Worm (Caenorhabditis elegans) whole organism, L1 larva: ENCODE data around the gene pals-31.

Experiments used
- ces-1 ChIP-seq: fragments of 150-350 bp; optimal IDR thresholded peaks from 2 replicates; lab custom pipeline; 2014; ENCODE audit warnings: missing biosample characterization, missing genetic modification reagents, missing genetic modification characterization
- fos-1 ChIP-seq: fragments of 150-350 bp; optimal IDR thresholded peaks from 2 replicates; lab custom pipeline; 2014; ENCODE audit warnings: missing biosample characterization, missing genetic modification characterization
- hlh-17 ChIP-seq: fragments of 200-800 bp; sonication (Bioruptor generic); optimal IDR thresholded peaks from 2 replicates; lab custom pipeline; 2018; ENCODE audit warnings: missing genetic modification characterization, mild to moderate bottlenecking, missing compliant biosample characterization, moderate library complexity, borderline replicate concordance
- lin-13 ChIP-seq: fragments of 150-350 bp; optimal IDR thresholded peaks from 2 replicates; lab custom pipeline; 2014; ENCODE audit warnings: missing biosample characterization, missing genetic modification reagents, missing genetic modification characterization
- lin-15B ChIP-seq: fragments of 150-350 bp; sonication (generic microtip); optimal IDR thresholded peaks from 3 replicates; lab custom pipeline; 2014; ENCODE audit warnings: missing biosample characterization, missing genetic modification characterization
- nhr-11 ChIP-seq: fragments of 150-350 bp; optimal IDR thresholded peaks from 2 replicates; lab custom pipeline; 2014; ENCODE audit warnings: missing biosample characterization, missing genetic modification characterization
- nhr-76 ChIP-seq: sonication (generic microtip); optimal IDR thresholded peaks from 2 replicates; lab custom pipeline; 2017; ENCODE audit warnings: missing biosample characterization, missing genetic modification characterization
- nhr-77 ChIP-seq: fragments of 150-350 bp; optimal IDR thresholded peaks from 2 replicates; lab custom pipeline; 2014; ENCODE audit warnings: missing biosample characterization, missing genetic modification characterization
- nhr-90 ChIP-seq: sonication (generic microtip); optimal IDR thresholded peaks from 2 replicates; lab custom pipeline; 2016; ENCODE audit warnings: mild to moderate bottlenecking, missing genetic modification characterization, missing compliant biosample characterization; ENCODE audit not compliant: poor library complexity

ce11 chrV:597823-598222, 38.6 kb upstream of the pals-31 start:
- TF ChIP-seq lin-15B (tag; lab: Kevin White, UChicago) (no peak), lin-13 (no peak), nhr-11 (no peak), hlh-17 (GFP tag; lab: Kevin White, UChicago) (no peak), fos-1 (no peak), nhr-90 (no peak), nhr-76 (tag; lab: Kevin White, UChicago) (no peak), nhr-77 (no peak), ces-1 (GFP tag; lab: Kevin White, UChicago) (no peak)
